Fruit fly (Drosophila melanogaster) whole organism, pupa: ENCODE data around the gene IFT54.

Experiments
- CG10348 ChIP-seq: fragments of 200-800 bp; sonication (Bioruptor generic); IDR thresholded peaks from 2 replicates; pipeline ENCODE4 v1.3.6; 2022; ENCODE audit warnings: missing biosample characterization, missing genetic modification characterization
- CG8301 ChIP-seq: fragments of 200-800 bp; sonication (Bioruptor generic); optimal IDR thresholded peaks from 2 replicates; lab custom pipeline; 2018; ENCODE audit warnings: missing biosample characterization, mild to moderate bottlenecking, missing genetic modification characterization
- Pif1A ChIP-seq: fragments of 200-800 bp; sonication (Bioruptor generic); optimal IDR thresholded peaks from 3 replicates; lab custom pipeline; 2016; ENCODE audit warnings: missing biosample characterization, missing genetic modification characterization

DNA sequence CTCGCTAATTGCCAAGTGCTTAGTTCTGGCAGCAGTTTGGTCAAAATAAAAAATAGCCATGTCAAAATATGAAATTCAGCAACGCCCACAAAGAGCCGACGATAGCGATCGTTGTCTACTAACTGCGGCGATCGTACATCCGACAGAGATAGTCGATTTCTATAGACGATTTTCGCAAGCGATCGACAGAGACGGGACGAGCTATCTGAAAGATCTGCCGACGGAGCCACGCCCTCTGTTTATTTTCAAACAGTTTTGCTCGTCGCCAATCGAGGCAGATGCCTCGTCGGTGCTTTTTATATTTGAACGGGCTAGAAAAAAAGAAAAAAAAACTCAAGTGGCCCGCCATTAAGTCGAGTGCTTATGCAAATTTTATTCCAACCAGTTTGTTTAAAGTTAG, 33.3 kb downstream of the IFT54 start:
- no peak for TF ChIP-seq CG8301 (tag; lab: Kevin White, UChicago)
- no peak for TF ChIP-seq Pif1A (GFP tag; lab: Kevin White, UChicago)
- TF ChIP-seq CG10348 = no peak
